Fruit fly (Drosophila melanogaster) whole organism, embryonic: ENCODE data around the gene His3.3B.

Source experiments
- Awh ChIP-seq: fragments of 200-800 bp; sonication (Bioruptor generic); IDR thresholded peaks from 2 replicates; pipeline ENCODE4, ENCODE4 v1.3.6; 2022; ENCODE audit warnings: missing biosample characterization, missing genetic modification characterization
- B-H1 ChIP-seq: fragments of 200-800 bp; sonication (Bioruptor generic); IDR thresholded peaks from 3 replicates; pipeline ENCODE4 v1.3.6; 2022; ENCODE audit warnings: missing biosample characterization, missing genetic modification characterization
- CG10462 ChIP-seq: fragments of 200-800 bp; sonication (Bioruptor generic); optimal IDR thresholded peaks from 2 replicates; lab custom pipeline; 2016; ENCODE audit warnings: missing biosample characterization, missing genetic modification characterization
- CG10565 ChIP-seq: fragments of 200-800 bp; sonication (Bioruptor generic); optimal IDR thresholded peaks from 3 replicates; lab custom pipeline; 2016; ENCODE audit warnings: missing biosample characterization, mild to moderate bottlenecking, missing genetic modification characterization
- CG10654 ChIP-seq: fragments of 200-800 bp; sonication (Bioruptor generic); optimal IDR thresholded peaks from 2 replicates; lab custom pipeline; 2016; ENCODE audit warnings: missing biosample characterization, missing genetic modification characterization
- CG10959 ChIP-seq: fragments of 200-800 bp; sonication (Bioruptor generic); IDR thresholded peaks from 2 replicates; pipeline ENCODE4 v1.3.6; 2022; ENCODE audit warnings: missing biosample characterization, missing genetic modification characterization
- CG12744 ChIP-seq: fragments of 200-800 bp; sonication (Bioruptor generic); optimal IDR thresholded peaks from 2 replicates; lab custom pipeline; 2016; ENCODE audit warnings: missing biosample characterization, missing genetic modification characterization
- CG14050 ChIP-seq: fragments of 200-800 bp; sonication (Bioruptor generic); IDR thresholded peaks from 3 replicates; pipeline ENCODE4 v1.3.6; 2022; ENCODE audit warnings: missing biosample characterization, missing genetic modification characterization
- CG1529 ChIP-seq: fragments of 200-800 bp; sonication (Bioruptor generic); optimal IDR thresholded peaks from 3 replicates; lab custom pipeline; 2018; ENCODE audit warnings: missing biosample characterization, missing genetic modification characterization
- CG17802 ChIP-seq: fragments of 200-800 bp; sonication (Bioruptor generic); optimal IDR thresholded peaks from 2 replicates; lab custom pipeline; 2018; ENCODE audit warnings: missing biosample characterization, mild to moderate bottlenecking, missing genetic modification characterization, moderate library complexity
- CG17829 ChIP-seq: fragments of 200-800 bp; optimal IDR thresholded peaks from 2 replicates; lab custom pipeline; 2019; ENCODE audit warnings: missing biosample characterization, mild to moderate bottlenecking, missing genetic modification characterization, moderate library complexity
- CG18476 ChIP-seq: fragments of 200-800 bp; sonication (Bioruptor generic); optimal IDR thresholded peaks from 2 replicates; lab custom pipeline; 2016; ENCODE audit warnings: missing biosample characterization, mild to moderate bottlenecking, missing genetic modification characterization
- CG2889 ChIP-seq: fragments of 200-800 bp; sonication (Bioruptor generic); IDR thresholded peaks from 3 replicates; pipeline ENCODE4 v1.3.6; 2022; ENCODE audit warnings: missing biosample characterization, missing genetic modification characterization
- CG31388 ChIP-seq: fragments of 200-800 bp; sonication (Bioruptor generic); optimal IDR thresholded peaks from 2 replicates; lab custom pipeline; 2016; ENCODE audit warnings: missing biosample characterization, missing genetic modification characterization
- CG4404 ChIP-seq: fragments of 200-800 bp; sonication (Bioruptor generic); IDR thresholded peaks from 2 replicates; pipeline ENCODE4 v1.3.6; 2022; ENCODE audit warnings: missing biosample characterization, missing genetic modification characterization
- CG4617 ChIP-seq: fragments of 200-800 bp; sonication (Bioruptor generic); optimal IDR thresholded peaks from 3 replicates; lab custom pipeline; 2016; ENCODE audit warnings: missing biosample characterization, missing genetic modification characterization, borderline replicate concordance
- CG5953 ChIP-seq: fragments of 200-800 bp; sonication (Bioruptor generic); IDR thresholded peaks from 2 replicates; pipeline ENCODE4 v1.3.6; 2022; ENCODE audit warnings: missing biosample characterization, missing genetic modification characterization
- CG6272 ChIP-seq: fragments of 200-800 bp; sonication (Bioruptor generic); IDR thresholded peaks from 2 replicates; pipeline ENCODE4 v1.3.6; 2022; ENCODE audit warnings: missing biosample characterization, missing genetic modification characterization
- CG7963 ChIP-seq: fragments of 200-800 bp; sonication (Bioruptor generic); IDR thresholded peaks from 3 replicates; pipeline ENCODE4 v1.3.6; 2022; ENCODE audit warnings: missing biosample characterization, missing genetic modification characterization; ENCODE audit not compliant: partially characterized antibody
- CG8478 ChIP-seq: fragments of >200 bp; optimal IDR thresholded peaks from 2 replicates; lab custom pipeline; 2018
- Chrac-16 ChIP-seq: fragments of 200-800 bp; sonication (Bioruptor generic); optimal IDR thresholded peaks from 3 replicates; lab custom pipeline; 2016; ENCODE audit warnings: missing biosample characterization, missing genetic modification characterization
- Dip3 ChIP-seq: fragments of 200-800 bp; sonication (Bioruptor generic); optimal IDR thresholded peaks from 3 replicates; lab custom pipeline; 2016; ENCODE audit warnings: missing biosample characterization, missing genetic modification characterization
- Fer1 ChIP-seq: fragments of 200-800 bp; sonication (Bioruptor generic); optimal IDR thresholded peaks from 2 replicates; lab custom pipeline; 2017; ENCODE audit warnings: missing biosample characterization, mild to moderate bottlenecking, missing genetic modification characterization
- H15 ChIP-seq: fragments of 200-800 bp; sonication (Bioruptor generic); IDR thresholded peaks from 3 replicates; pipeline ENCODE4 v1.3.6; 2022; ENCODE audit warnings: missing biosample characterization, missing genetic modification characterization
- HLH4C ChIP-seq: fragments of 200-800 bp; sonication (Bioruptor generic); IDR thresholded peaks from 3 replicates; pipeline ENCODE4 v1.3.6; 2022; ENCODE audit warnings: missing biosample characterization, missing genetic modification characterization; ENCODE audit not compliant: partially characterized antibody
- HmgZ ChIP-seq: fragments of 200-800 bp; sonication (Bioruptor generic); optimal IDR thresholded peaks from 2 replicates; lab custom pipeline; 2018; ENCODE audit warnings: missing biosample characterization, mild to moderate bottlenecking, missing genetic modification characterization
- MESR4 ChIP-seq: fragments of 200-800 bp; sonication (Bioruptor generic); optimal IDR thresholded peaks from 2 replicates; lab custom pipeline; 2018; ENCODE audit warnings: missing biosample characterization, mild to moderate bottlenecking, missing genetic modification characterization, moderate library complexity
- Mes4 ChIP-seq: fragments of 200-800 bp; sonication (Bioruptor generic); optimal IDR thresholded peaks from 2 replicates; lab custom pipeline; 2016; ENCODE audit warnings: missing biosample characterization, missing genetic modification characterization
- Pdp1 ChIP-seq, 2 experiments: fragments of 200-800 bp; sonication (Bioruptor generic); optimal IDR thresholded peaks; 3 replicates each; lab custom pipeline; 2016; ENCODE audit warnings: missing biosample characterization in 2 of 2, missing genetic modification characterization in 2 of 2, mild to moderate bottlenecking in 1 of 2, moderate library complexity in 1 of 2
- Sry-δ ChIP-seq: fragments of 200-800 bp; sonication (Bioruptor generic); optimal IDR thresholded peaks from 2 replicates; lab custom pipeline; 2016; ENCODE audit warnings: missing biosample characterization, missing genetic modification characterization
- Taf1 ChIP-seq: fragments of 200-800 bp; sonication (Bioruptor generic); IDR thresholded peaks from 2 replicates; pipeline ENCODE4 v1.3.6; 2022; ENCODE audit warnings: missing biosample characterization, missing genetic modification characterization
- Usf ChIP-seq: fragments of 200-800 bp; sonication (Bioruptor generic); optimal IDR thresholded peaks from 2 replicates; lab custom pipeline; 2017; ENCODE audit warnings: missing genotype, missing biosample characterization, missing genetic modification characterization
- ash1 ChIP-seq: fragments of 200-800 bp; sonication (Bioruptor generic); optimal IDR thresholded peaks from 2 replicates; lab custom pipeline; 2018; ENCODE audit warnings: missing biosample characterization, mild to moderate bottlenecking, missing genetic modification characterization
- cato ChIP-seq: fragments of 200-800 bp; sonication (Bioruptor generic); optimal IDR thresholded peaks from 2 replicates; lab custom pipeline; 2016; ENCODE audit warnings: missing biosample characterization, missing genetic modification characterization, borderline replicate concordance
- crol ChIP-seq: fragments of 200-800 bp; sonication (Bioruptor generic); IDR thresholded peaks from 2 replicates; pipeline ENCODE4 v1.3.6; 2022; ENCODE audit warnings: missing biosample characterization, missing genetic modification characterization
- esg ChIP-seq: fragments of 200-800 bp; sonication (Bioruptor generic); conservative IDR thresholded peaks from 2 replicates; pipeline ENCODE4 v1.3.6; 2022; ENCODE audit warnings: missing biosample characterization, missing genetic modification characterization
- exex ChIP-seq: fragments of 200-800 bp; sonication (Bioruptor generic); optimal IDR thresholded peaks from 4 replicates; lab custom pipeline; 2018; ENCODE audit warnings: missing biosample characterization, mild to moderate bottlenecking, missing genetic modification characterization, moderate library complexity
- gcm2 ChIP-seq: fragments of 200-800 bp; sonication (Bioruptor generic); optimal IDR thresholded peaks from 2 replicates; lab custom pipeline; 2016; ENCODE audit warnings: missing biosample characterization, missing genetic modification characterization
- hkb ChIP-seq, 2 experiments: fragments of 200-800 bp in 1 of 2; fragments of >200 bp in 1 of 2; sonication (Bioruptor generic) in 1 of 2; IDR thresholded peaks in 1 of 2; optimal IDR thresholded peaks in 1 of 2; 2 replicates each; pipeline versions ENCODE4 v1.3.6 to Lab custom; 2017 to 2022; ENCODE audit warnings: missing biosample characterization in 1 of 2, missing genetic modification characterization in 1 of 2
- lilli ChIP-seq: fragments of 200-800 bp; sonication (Bioruptor generic); optimal IDR thresholded peaks from 3 replicates; lab custom pipeline; 2016; ENCODE audit warnings: missing biosample characterization, missing genetic modification characterization
- lov ChIP-seq, 2 experiments: fragments of 200-800 bp in 1 of 2; fragments of >200 bp in 1 of 2; sonication (Bioruptor generic) in 1 of 2; IDR thresholded peaks in 1 of 2; optimal IDR thresholded peaks in 1 of 2; 2 replicates in 1 of 2; 3 replicates in 1 of 2; pipeline versions ENCODE4 v1.3.6 to Lab custom; 2017 to 2022; ENCODE audit warnings: missing biosample characterization in 1 of 2, missing genetic modification characterization in 1 of 2
- row ChIP-seq: fragments of 200-800 bp; sonication (Bioruptor generic); IDR thresholded peaks from 3 replicates; pipeline ENCODE4 v1.3.6; 2022; ENCODE audit warnings: missing biosample characterization, missing genetic modification characterization
- sima ChIP-seq: fragments of 200-800 bp; sonication (Bioruptor generic); optimal IDR thresholded peaks from 2 replicates; lab custom pipeline; 2016; ENCODE audit warnings: missing biosample characterization, missing genetic modification characterization
- slbo ChIP-seq: fragments of 200-800 bp; sonication (Bioruptor generic); IDR thresholded peaks from 2 replicates; pipeline ENCODE4 v1.3.6; 2022; ENCODE audit warnings: missing biosample characterization, missing genetic modification characterization
- sob ChIP-seq: fragments of 200-800 bp; sonication (Bioruptor generic); IDR thresholded peaks from 2 replicates; pipeline ENCODE4 v1.3.6; 2022; ENCODE audit warnings: missing biosample characterization, missing genetic modification characterization
- stc ChIP-seq: fragments of 200-800 bp; sonication (Bioruptor generic); IDR thresholded peaks from 2 replicates; pipeline ENCODE4 v1.3.6; 2022; ENCODE audit warnings: missing biosample characterization, missing genetic modification characterization
- tap ChIP-seq: fragments of 200-800 bp; optimal IDR thresholded peaks from 3 replicates; lab custom pipeline; 2019; ENCODE audit warnings: missing biosample characterization, mild to moderate bottlenecking, missing genetic modification characterization, moderate library complexity
- unpg ChIP-seq: fragments of 200-800 bp; sonication (Bioruptor generic); optimal IDR thresholded peaks from 3 replicates; lab custom pipeline; 2018; ENCODE audit warnings: missing biosample characterization, mild to moderate bottlenecking, missing genetic modification characterization, moderate library complexity

His3.3B gene

dm6 chrX:9201866-9202681 lies 45.6 kb upstream of the His3.3B start (continued):
- TF ChIP-seq Pdp1 (GFP tag; optimal IDR thresholded peaks at IDR 0.05; lab: Kevin White, UChicago), result no peak
- peak; percentile 73 for TF ChIP-seq unpg (GFP tag; lab: Kevin White, UChicago)
- peak; percentile 66 for TF ChIP-seq CG14050 (GFP tag; lab: Robert Waterston, UW)
- peak; percentile 40 for TF ChIP-seq Chrac-16
- no peak for TF ChIP-seq CG4617 (GFP tag; lab: Kevin White, UChicago)
- peak; percentile 49 for TF ChIP-seq B-H1
- TF ChIP-seq CG31388 (GFP tag; lab: Kevin White, UChicago), result no peak
- TF ChIP-seq slbo, result peak; percentile 96
- TF ChIP-seq exex (tag; lab: Kevin White, UChicago), result peak; percentile 53
- TF ChIP-seq Sry-δ (GFP tag; lab: Kevin White, UChicago), result no peak
- no peak for TF ChIP-seq CG12744
- no peak for TF ChIP-seq CG8478
- TF ChIP-seq ash1 (GFP tag; lab: Kevin White, UChicago), result peak; percentile 81
- peak; percentile 82 for TF ChIP-seq Fer1 (GFP tag; lab: Kevin White, UChicago)
- no peak for TF ChIP-seq hkb (optimal IDR thresholded peaks at IDR 0.05; lab: Kevin White, UChicago)
- peak; percentile 64 for TF ChIP-seq hkb (GFP tag; IDR thresholded peaks at IDR 0.05; lab: Robert Waterston, UW)
- TF ChIP-seq CG6272, result peak; percentile 72; the same call in 1 of the 2 replicates
- no peak for TF ChIP-seq CG18476
- no peak for TF ChIP-seq gcm2 (GFP tag; lab: Kevin White, UChicago)
- peak; percentile 76 for TF ChIP-seq Usf (GFP tag; lab: Kevin White, UChicago)
- TF ChIP-seq HmgZ, result peak; percentile 78
- TF ChIP-seq CG1529, result no peak
- peak; percentile 69 for TF ChIP-seq stc (GFP tag; lab: Robert Waterston, UW)
- TF ChIP-seq Dip3 (GFP tag; lab: Kevin White, UChicago), result peak; percentile 57
- TF ChIP-seq cato (GFP tag; lab: Kevin White, UChicago), result no peak
- TF ChIP-seq MESR4, result no peak
- peak; percentile 69; the same call in 2 of the 3 replicates for TF ChIP-seq CG2889 (GFP tag; lab: Robert Waterston, UW)
- 0 out of 2 replicates have a peak, but pooled peaks have one; percentile 19 for TF ChIP-seq Awh (GFP tag; lab: Robert Waterston, UW)
- peak; percentile 84 for TF ChIP-seq row (GFP tag; lab: Robert Waterston, UW)
- TF ChIP-seq CG10959 (GFP tag; lab: Robert Waterston, UW), result 0 out of 2 replicates have a peak, but pooled peaks have one; percentile 38
- TF ChIP-seq HLH4C, result no peak
- no peak for TF ChIP-seq CG17802
- TF ChIP-seq sob (GFP tag; lab: Robert Waterston, UW), result peak; percentile 84
- TF ChIP-seq sima (GFP tag; lab: Kevin White, UChicago), result no peak
- no peak for TF ChIP-seq CG7963 (GFP tag; lab: Robert Waterston, UW)
- no peak for TF ChIP-seq Mes4
- TF ChIP-seq Taf1 (GFP tag; lab: Robert Waterston, UW), result peak; percentile 71
- peak; percentile 23 for TF ChIP-seq lilli (GFP tag; lab: Kevin White, UChicago)
- peak; percentile 30 for TF ChIP-seq tap
- TF ChIP-seq CG10654 (GFP tag; lab: Kevin White, UChicago), result no peak
- peak; percentile 70; the same call in 2 of the 3 replicates for TF ChIP-seq H15 (GFP tag; lab: Robert Waterston, UW)
- no peak for TF ChIP-seq lov (optimal IDR thresholded peaks at IDR 0.05; lab: Kevin White, UChicago)
- 0 out of 3 replicates have a peak, but pooled peaks have one; percentile 42 for TF ChIP-seq lov (GFP tag; IDR thresholded peaks at IDR 0.05; lab: Robert Waterston, UW)
- no peak for TF ChIP-seq CG5953 (GFP tag; lab: Robert Waterston, UW)
- peak; percentile 66; the same call in 1 of the 2 replicates for TF ChIP-seq CG4404 (GFP tag; lab: Robert Waterston, UW)
- no peak for TF ChIP-seq CG10462
- peak; percentile 81 for TF ChIP-seq crol (GFP tag; lab: Robert Waterston, UW)
- TF ChIP-seq CG10565 (GFP tag; lab: Kevin White, UChicago), result no peak
- TF ChIP-seq esg (GFP tag; lab: Robert Waterston, UW), result peak; percentile 69
- TF ChIP-seq CG17829, result peak; percentile 41
